Fruit fly (Drosophila melanogaster): ENCODE results near the gene Taf3.
A peak's percentile ranks its signal among the peaks of the same experiment; 100 is the strongest.

Taf3 gene

dm6 chr4:458608-459007 is 8.0 kb downstream of the Taf3 start:
- no peak for TF ChIP-seq CG17912 (GFP tag; optimal IDR thresholded peaks at IDR 0.05)
- no peak for TF ChIP-seq CG10565 (GFP tag; optimal IDR thresholded peaks at IDR 0.05)
- no peak for TF ChIP-seq fd102C (GFP tag; optimal IDR thresholded peaks at IDR 0.05)
- TF ChIP-seq CG13424 (tag; optimal IDR thresholded peaks at IDR 0.05) = no peak
- TF ChIP-seq lilli (GFP tag; optimal IDR thresholded peaks at IDR 0.05) = no peak
- no peak for TF ChIP-seq CG12391 (tag; optimal IDR thresholded peaks at IDR 0.05)
- TF ChIP-seq sob (GFP tag; IDR thresholded peaks at IDR 0.05) = no peak
- no peak for TF ChIP-seq ase (GFP tag; IDR thresholded peaks at IDR 0.05)
- peak in 1 of 2 experiments; percentile 66 for TF ChIP-seq crp (GFP tag; optimal IDR thresholded peaks at IDR 0.05)
- TF ChIP-seq Sox100B (GFP tag; optimal IDR thresholded peaks at IDR 0.05) = no peak
- TF ChIP-seq CG14965 (GFP tag; optimal IDR thresholded peaks at IDR 0.05; ENCODE audit: borderline replicate concordance) = no peak
- peak; percentile 32 for TF ChIP-seq CG30020 (tag; optimal IDR thresholded peaks at IDR 0.05)
- no peak for TF ChIP-seq fd64A (GFP tag; optimal IDR thresholded peaks at IDR 0.05)
- no peak for TF ChIP-seq CG2129 (GFP tag; IDR thresholded peaks at IDR 0.05; ENCODE audit: partially characterized antibody)
- TF ChIP-seq pzg (GFP tag; optimal IDR thresholded peaks at IDR 0.05) = no peak
- no peak for TF ChIP-seq CG8089 (GFP tag; optimal IDR thresholded peaks at IDR 0.05)
- TF ChIP-seq tna (GFP tag; IDR thresholded peaks at IDR 0.05; ENCODE audit: partially characterized antibody) = no peak
- no peak for TF ChIP-seq CG16813 (GFP tag; IDR thresholded peaks at IDR 0.05; ENCODE audit: partially characterized antibody)
- TF ChIP-seq tx (GFP tag; optimal IDR thresholded peaks at IDR 0.05) = no peak
- no peak for TF ChIP-seq luna (GFP tag; optimal IDR thresholded peaks at IDR 0.05)
- no peak for TF ChIP-seq ewg (GFP tag; optimal IDR thresholded peaks at IDR 0.05)
- no peak for TF ChIP-seq CG3281 (GFP tag; optimal IDR thresholded peaks at IDR 0.05)
- no peak for TF ChIP-seq gt (GFP tag; IDR thresholded peaks at IDR 0.05)
- TF ChIP-seq CG10462 (GFP tag; optimal IDR thresholded peaks at IDR 0.05) = no peak
- TF ChIP-seq Atf3 (GFP tag; optimal IDR thresholded peaks at IDR 0.05) = no peak
- TF ChIP-seq cad (GFP tag; optimal IDR thresholded peaks at IDR 0.05) = peak; percentile 13
- no peak for TF ChIP-seq CG3838 (GFP tag; optimal IDR thresholded peaks at IDR 0.05)
- no peak for TF ChIP-seq Ada2b (GFP tag; IDR thresholded peaks at IDR 0.05)
- no peak for TF ChIP-seq insv (GFP tag; optimal IDR thresholded peaks at IDR 0.05)
- TF ChIP-seq CG6254 (GFP tag; optimal IDR thresholded peaks at IDR 0.05) = peak; percentile 99
- TF ChIP-seq zen2 (GFP tag; IDR thresholded peaks at IDR 0.05; ENCODE audit: partially characterized antibody) = no peak
- no peak for TF ChIP-seq Rfx (GFP tag; IDR thresholded peaks at IDR 0.05)
- TF ChIP-seq zf30C (GFP tag; optimal IDR thresholded peaks at IDR 0.05) = no peak
- no peak for TF ChIP-seq CG15011 (GFP tag; optimal IDR thresholded peaks at IDR 0.05)
- no peak for TF ChIP-seq peb (GFP tag; IDR thresholded peaks at IDR 0.05)
- TF ChIP-seq Ets65A (GFP tag) = peak; percentile 8
- TF ChIP-seq kni (GFP tag; optimal IDR thresholded peaks at IDR 0.05) = no peak
- TF ChIP-seq Jarid2 (GFP tag; optimal IDR thresholded peaks at IDR 0.05) = no peak
- peak; percentile 48 for TF ChIP-seq CG11723 (GFP tag; optimal IDR thresholded peaks at IDR 0.05)
- no peak for TF ChIP-seq jumu (GFP tag; optimal IDR thresholded peaks at IDR 0.05)
- TF ChIP-seq crol (GFP tag; IDR thresholded peaks at IDR 0.05) = no peak
- no peak; the same call in 2 of the 3 replicates for TF ChIP-seq CG6791 (GFP tag; IDR thresholded peaks at IDR 0.05; ENCODE audit: partially characterized antibody)
- TF ChIP-seq Dad (GFP tag; optimal IDR thresholded peaks at IDR 0.05) = no peak
- no peak for TF ChIP-seq E2f2 (GFP tag; IDR thresholded peaks at IDR 0.05)
- TF ChIP-seq fd3F (GFP tag; optimal IDR thresholded peaks at IDR 0.05) = no peak
- no peak for TF ChIP-seq bowl (GFP tag; IDR thresholded peaks at IDR 0.05)
- no peak for TF ChIP-seq Dref (GFP tag; IDR thresholded peaks at IDR 0.05)
- no peak for TF ChIP-seq hkb (optimal IDR thresholded peaks at IDR 0.05)
- TF ChIP-seq hkb (GFP tag; IDR thresholded peaks at IDR 0.05) = no peak
- no peak for TF ChIP-seq C15 (GFP tag; IDR thresholded peaks at IDR 0.05)
- peak; percentile 96 for TF ChIP-seq kah (GFP tag; optimal IDR thresholded peaks at IDR 0.05)
- TF ChIP-seq bab2 (GFP tag; optimal IDR thresholded peaks at IDR 0.05) = no peak
